Fruit fly (Drosophila melanogaster) whole organism, prepupa: ENCODE results near the gene CG17029.

Source experiments
- Blimp-1 ChIP-seq: fragments of 200-800 bp; sonication (Bioruptor generic); optimal IDR thresholded peaks from 3 replicates; lab custom pipeline; 2017; ENCODE audit warnings: missing biosample characterization, missing genetic modification characterization, mild to moderate bottlenecking, moderate library complexity, missing genetic modification reagents
- CG10631 ChIP-seq: fragments of 200-800 bp; sonication (Bioruptor generic); optimal IDR thresholded peaks from 2 replicates; lab custom pipeline; 2016; ENCODE audit warnings: missing biosample characterization, missing genetic modification characterization
- CG10669 ChIP-seq: fragments of 200-800 bp; sonication (Bioruptor generic); optimal IDR thresholded peaks from 3 replicates; lab custom pipeline; 2018; ENCODE audit warnings: missing biosample characterization, mild to moderate bottlenecking, missing genetic modification characterization, moderate library complexity
- CG11762 ChIP-seq: fragments of 200-800 bp; sonication (Bioruptor generic); optimal IDR thresholded peaks from 3 replicates; lab custom pipeline; 2016; ENCODE audit warnings: missing biosample characterization, missing genetic modification characterization; ENCODE audit not compliant: insufficient read depth
- CG11902 ChIP-seq: fragments of 200-800 bp; sonication (Bioruptor generic); optimal IDR thresholded peaks from 3 replicates; lab custom pipeline; 2016; ENCODE audit warnings: missing biosample characterization, missing genetic modification characterization
- CG16779 ChIP-seq: fragments of 200-800 bp; sonication (Bioruptor generic); optimal IDR thresholded peaks from 3 replicates; lab custom pipeline; 2017; ENCODE audit warnings: missing biosample characterization, mild to moderate bottlenecking, missing genetic modification characterization
- CG32006 ChIP-seq: fragments of 200-800 bp; sonication (Bioruptor generic); optimal IDR thresholded peaks from 3 replicates; lab custom pipeline; 2017; ENCODE audit warnings: missing biosample characterization, mild to moderate bottlenecking, missing genetic modification characterization
- CG34406 ChIP-seq: fragments of 200-800 bp; sonication (Bioruptor generic); optimal IDR thresholded peaks from 3 replicates; lab custom pipeline; 2016; ENCODE audit warnings: missing biosample characterization, missing genetic modification characterization
- CG3919 ChIP-seq: fragments of 200-800 bp; sonication (Bioruptor generic); optimal IDR thresholded peaks from 3 replicates; lab custom pipeline; 2016; ENCODE audit warnings: missing biosample characterization, missing genetic modification characterization
- CG6792 ChIP-seq: fragments of 200-800 bp; sonication (Bioruptor generic); optimal IDR thresholded peaks from 3 replicates; lab custom pipeline; 2016; ENCODE audit warnings: missing biosample characterization, missing genetic modification characterization
- CG6854 ChIP-seq: fragments of 200-800 bp; sonication (Bioruptor generic); optimal IDR thresholded peaks from 2 replicates; lab custom pipeline; 2017; ENCODE audit warnings: missing biosample characterization, mild to moderate bottlenecking, missing genetic modification characterization
- CG8119 ChIP-seq: fragments of 200-800 bp; sonication (Bioruptor generic); IDR thresholded peaks from 3 replicates; pipeline ENCODE4 v1.3.6; 2022; ENCODE audit warnings: missing biosample characterization, missing genetic modification characterization
- CG8319 ChIP-seq: fragments of 200-800 bp; sonication (Bioruptor generic); optimal IDR thresholded peaks from 3 replicates; lab custom pipeline; 2016; ENCODE audit warnings: missing biosample characterization, missing genetic modification characterization
- CG8632 ChIP-seq: fragments of 200-800 bp; sonication (Bioruptor generic); optimal IDR thresholded peaks from 3 replicates; lab custom pipeline; 2016; ENCODE audit warnings: missing biosample characterization, missing genetic modification characterization
- Eip75B ChIP-seq: fragments of 200-800 bp; sonication (Bioruptor generic); optimal IDR thresholded peaks from 3 replicates; lab custom pipeline; 2016; ENCODE audit warnings: missing biosample characterization, missing genetic modification characterization
- Eip78C ChIP-seq: fragments of 200-800 bp; sonication (Bioruptor generic); peaks from one replicate; lab custom pipeline; 2016; ENCODE audit warnings: missing biosample characterization, missing genetic modification characterization
- Eip93F ChIP-seq: fragments of 200-800 bp; sonication (Bioruptor generic); optimal IDR thresholded peaks from 2 replicates; lab custom pipeline; 2016; ENCODE audit warnings: missing biosample characterization, mild to moderate bottlenecking, missing genetic modification characterization
- Ets96B ChIP-seq: fragments of 200-800 bp; optimal IDR thresholded peaks from 2 replicates; lab custom pipeline; 2019; ENCODE audit warnings: missing biosample characterization, mild to moderate bottlenecking, missing genetic modification characterization, moderate library complexity
- Hr38 ChIP-seq: sonication (Bioruptor generic); optimal IDR thresholded peaks from 2 replicates; lab custom pipeline; 2016; ENCODE audit warnings: missing biosample characterization, missing genetic modification characterization
- Hr39 ChIP-seq: fragments of 200-800 bp; sonication (Bioruptor generic); optimal IDR thresholded peaks from 2 replicates; lab custom pipeline; 2016; ENCODE audit warnings: missing biosample characterization, missing genetic modification characterization
- Hr4 ChIP-seq: fragments of 200-800 bp; sonication (Bioruptor generic); optimal IDR thresholded peaks from 3 replicates; lab custom pipeline; 2016; ENCODE audit warnings: missing biosample characterization, missing genetic modification characterization
- Lpt ChIP-seq: fragments of 200-800 bp; sonication (Bioruptor generic); optimal IDR thresholded peaks from 3 replicates; lab custom pipeline; 2016; ENCODE audit warnings: missing biosample characterization, missing genetic modification characterization
- Met ChIP-seq: fragments of 200-800 bp; sonication (Bioruptor generic); optimal IDR thresholded peaks from 3 replicates; lab custom pipeline; 2016; ENCODE audit warnings: missing biosample characterization, missing genetic modification characterization
- OdsH ChIP-seq: fragments of 200-800 bp; sonication (Bioruptor generic); optimal IDR thresholded peaks from 3 replicates; lab custom pipeline; 2016; ENCODE audit warnings: missing biosample characterization, missing genetic modification characterization
- Smox ChIP-seq: fragments of 200-800 bp; sonication (Bioruptor generic); optimal IDR thresholded peaks from 3 replicates; lab custom pipeline; 2016; ENCODE audit warnings: missing biosample characterization, missing genetic modification characterization
- Sox14 ChIP-seq: fragments of 200-800 bp; sonication (Bioruptor generic); optimal IDR thresholded peaks from 3 replicates; lab custom pipeline; 2016; ENCODE audit warnings: missing biosample characterization, missing genetic modification characterization
- achi ChIP-seq: fragments of 200-800 bp; sonication (Bioruptor generic); optimal IDR thresholded peaks from 3 replicates; lab custom pipeline; 2016; ENCODE audit warnings: missing biosample characterization, missing genetic modification characterization
- acj6 ChIP-seq: fragments of 200-800 bp; sonication (Bioruptor generic); optimal IDR thresholded peaks from 3 replicates; lab custom pipeline; 2016; ENCODE audit warnings: missing biosample characterization, missing genetic modification characterization
- cyc ChIP-seq: fragments of 200-800 bp; sonication (Bioruptor generic); optimal IDR thresholded peaks from 3 replicates; lab custom pipeline; 2016; ENCODE audit warnings: missing biosample characterization, missing genetic modification characterization
- dac ChIP-seq: fragments of 200-800 bp; sonication (Bioruptor generic); optimal IDR thresholded peaks from 2 replicates; lab custom pipeline; 2017; ENCODE audit warnings: missing biosample characterization, mild to moderate bottlenecking, missing genetic modification characterization
- esn ChIP-seq: fragments of 200-800 bp; sonication (Bioruptor generic); optimal IDR thresholded peaks from 2 replicates; lab custom pipeline; 2016; ENCODE audit warnings: missing biosample characterization, mild to moderate bottlenecking, missing genetic modification characterization, moderate library complexity
- fkh ChIP-seq: fragments of 200-800 bp; sonication (Bioruptor generic); optimal IDR thresholded peaks from 3 replicates; lab custom pipeline; 2017; ENCODE audit warnings: missing biosample characterization, mild to moderate bottlenecking, missing genetic modification characterization, moderate library complexity
- lz ChIP-seq: fragments of 200-800 bp; sonication (Bioruptor generic); optimal IDR thresholded peaks from 3 replicates; lab custom pipeline; 2016; ENCODE audit warnings: missing biosample characterization, missing genetic modification characterization
- salr ChIP-seq, 2 experiments: fragments of 200-800 bp; sonication (Bioruptor generic); optimal IDR thresholded peaks; 3 replicates each; lab custom pipeline; 2016 to 2018; ENCODE audit warnings: missing biosample characterization in 2 of 2, missing genetic modification characterization in 2 of 2, mild to moderate bottlenecking in 1 of 2
- ss ChIP-seq, 2 experiments: fragments of 200-800 bp; sonication (Bioruptor generic); optimal IDR thresholded peaks; 2 replicates in 1 of 2; 3 replicates in 1 of 2; lab custom pipeline; 2017 to 2018; ENCODE audit warnings: mild to moderate bottlenecking in 2 of 2, missing biosample characterization in 2 of 2, missing genetic modification characterization in 2 of 2, moderate library complexity in 1 of 2
- topi ChIP-seq: fragments of 200-800 bp; sonication (Bioruptor generic); optimal IDR thresholded peaks from 3 replicates; lab custom pipeline; 2016; ENCODE audit warnings: missing biosample characterization, missing genetic modification characterization

The CG17029 gene

dm6 chr3L:16015765-16016760 is 39.4 kb downstream of the CG17029 start (continued):
- TF ChIP-seq CG6792 (GFP tag; lab: Kevin White, UChicago) (peak; percentile 47), CG10669 (GFP tag; lab: Kevin White, UChicago) (peak; percentile 50), Eip78C (GFP tag; lab: Kevin White, UChicago) (peak; percentile 81), CG8632 (GFP tag; lab: Kevin White, UChicago) (peak; percentile 69), CG3919 (GFP tag; lab: Kevin White, UChicago) (peak; percentile 58), Hr38 (GFP tag; lab: Kevin White, UChicago) (no peak), cyc (peak; percentile 36), CG32006 (GFP tag; lab: Kevin White, UChicago) (peak; percentile 20), CG8119 (GFP tag; lab: Robert Waterston, UW) (peak; percentile 45; the same call in 2 of the 3 replicates), Lpt (GFP tag; lab: Kevin White, UChicago) (no peak), CG6854 (no peak), Blimp-1 (GFP tag; lab: Kevin White, UChicago) (peak; percentile 46), CG11762 (GFP tag; lab: Kevin White, UChicago) (no peak), achi (GFP tag; lab: Kevin White, UChicago) (peak; percentile 47), lz (GFP tag; lab: Kevin White, UChicago) (peak; percentile 9)
- TF ChIP-seq, all 60 proteins: peak for 34

- TF ChIP-seq CG8632 (GFP tag; lab: Kevin White, UChicago) (no peak), Eip75B (GFP tag; lab: Kevin White, UChicago) (no peak), topi (GFP tag; lab: Kevin White, UChicago) (peak; percentile 56), CG11902 (GFP tag; lab: Kevin White, UChicago) (no peak), cyc (peak; percentile 6), CG8319 (GFP tag; lab: Kevin White, UChicago) (no peak), lz (GFP tag; lab: Kevin White, UChicago) (no peak), Hr4 (GFP tag; lab: Kevin White, UChicago) (no peak), salr (GFP tag; optimal IDR thresholded peaks at IDR 0.05; lab: Kevin White, UChicago) (peak in 1 of 2 experiments; percentile 1), CG8119 (GFP tag; lab: Robert Waterston, UW) (no peak), acj6 (GFP tag; lab: Kevin White, UChicago) (peak; percentile 22), Smox (GFP tag; lab: Kevin White, UChicago) (peak; percentile 23), Met (GFP tag; lab: Kevin White, UChicago) (peak; percentile 27), OdsH (peak; percentile 2), CG10669 (GFP tag; lab: Kevin White, UChicago) (peak; percentile 8), Eip93F (GFP tag; lab: Kevin White, UChicago) (no peak), Ets96B (tag; lab: Kevin White, UChicago) (peak; percentile 20), CG32006 (GFP tag; lab: Kevin White, UChicago) (peak; percentile 10), Eip78C (GFP tag; lab: Kevin White, UChicago) (peak; percentile 78), CG10631 (GFP tag; lab: Kevin White, UChicago) (no peak), fkh (GFP tag; lab: Kevin White, UChicago) (no peak), esn (peak; percentile 25)
These were observed 40.2 kb downstream of the CG17029 start for dm6 chr3L:16016911-16017310.

dm6 chr3L:16017528-16018250 is 41.0 kb downstream of the CG17029 start:
- no peak for TF ChIP-seq ss (GFP tag; optimal IDR thresholded peaks at IDR 0.05; lab: Kevin White, UChicago)
- TF ChIP-seq Hr38 (GFP tag; lab: Kevin White, UChicago): no peak
- no peak for TF ChIP-seq Hr39 (GFP tag; lab: Kevin White, UChicago)
- no peak for TF ChIP-seq dac (GFP tag; lab: Kevin White, UChicago)
- TF ChIP-seq Eip75B (GFP tag; lab: Kevin White, UChicago): no peak
- no peak for TF ChIP-seq CG16779 (tag; lab: Kevin White, UChicago)
- TF ChIP-seq Met (GFP tag; lab: Kevin White, UChicago): no peak
- TF ChIP-seq CG34406 (GFP tag; lab: Kevin White, UChicago): no peak
- no peak for TF ChIP-seq CG6792 (GFP tag; lab: Kevin White, UChicago)
- TF ChIP-seq Ets96B (tag; lab: Kevin White, UChicago): no peak
- no peak for TF ChIP-seq OdsH
- TF ChIP-seq CG8119 (GFP tag; lab: Robert Waterston, UW): no peak
- no peak for TF ChIP-seq Sox14 (GFP tag; lab: Kevin White, UChicago)
- TF ChIP-seq, all 60 proteins: peak for 0
